Worm (Caenorhabditis elegans) whole organism, L4 larva: ENCODE data around the gene F46F5.16.

Experiments
- duxl-1 ChIP-seq: sonication (generic microtip); optimal IDR thresholded peaks from 2 replicates; lab custom pipeline; 2016; ENCODE audit warnings: mild to moderate bottlenecking, missing genetic modification characterization, moderate library complexity, missing compliant biosample characterization; ENCODE audit not compliant: poor library complexity
- dve-1 ChIP-seq: sonication (generic microtip); optimal IDR thresholded peaks from 2 replicates; lab custom pipeline; 2017; ENCODE audit warnings: antibody characterized with exemption, mild to moderate bottlenecking, missing genetic modification characterization, missing compliant biosample characterization; ENCODE audit not compliant: insufficient read depth

DNA sequence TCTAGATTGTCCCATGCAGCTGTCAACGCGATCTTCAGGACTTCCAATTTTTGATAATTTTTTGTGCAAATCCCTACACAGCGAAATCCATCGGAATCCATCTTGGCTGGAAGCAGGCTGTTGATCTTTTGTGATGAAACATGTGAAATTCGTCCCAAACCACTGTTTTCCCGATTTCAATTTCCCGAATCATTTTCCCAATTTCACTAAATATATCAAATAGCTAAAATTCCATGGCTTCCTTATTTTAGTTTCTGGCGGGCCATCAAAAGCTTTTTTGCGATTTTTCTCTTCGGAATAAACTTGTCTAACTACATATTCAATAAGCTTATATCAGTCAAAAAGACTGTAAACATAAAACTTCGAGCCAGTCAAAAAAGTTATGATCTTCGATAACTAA is 34.5 kb downstream of the F46F5.16 start, which contains the start of gene F46F5.8:
- TF ChIP-seq duxl-1 (tag; lab: Kevin White, UChicago) (no peak), dve-1 (tag; lab: Kevin White, UChicago) (no peak)
